Worm (Caenorhabditis elegans) whole organism, L1 larva: ENCODE data around the gene Y41E3.7.

Experiments
- blmp-1 ChIP-seq: fragments of 150-350 bp; optimal IDR thresholded peaks from 2 replicates; lab custom pipeline; 2014; ENCODE audit warnings: missing biosample characterization, missing genetic modification characterization
- elt-2 ChIP-seq: sonication (generic microtip); optimal IDR thresholded peaks from 2 replicates; lab custom pipeline; 2016; ENCODE audit warnings: missing genetic modification characterization, mild to moderate bottlenecking, inconsistent platforms, missing compliant biosample characterization, missing genetic modification reagents
- nhr-12 ChIP-seq: sonication (generic microtip); optimal IDR thresholded peaks from 2 replicates; lab custom pipeline; 2017; ENCODE audit warnings: missing biosample characterization, missing genetic modification characterization
- nhr-237 ChIP-seq: fragments of 150-350 bp; optimal IDR thresholded peaks from 2 replicates; lab custom pipeline; 2014; ENCODE audit warnings: missing biosample characterization, missing genetic modification characterization
- nhr-77 ChIP-seq: fragments of 150-350 bp; optimal IDR thresholded peaks from 2 replicates; lab custom pipeline; 2014; ENCODE audit warnings: missing biosample characterization, missing genetic modification characterization
- nhr-90 ChIP-seq: sonication (generic microtip); optimal IDR thresholded peaks from 2 replicates; lab custom pipeline; 2016; ENCODE audit warnings: mild to moderate bottlenecking, missing genetic modification characterization, missing compliant biosample characterization; ENCODE audit not compliant: poor library complexity
- pqm-1 ChIP-seq: sonication (generic microtip); optimal IDR thresholded peaks from 3 replicates; lab custom pipeline; 2017; ENCODE audit warnings: missing biosample characterization, missing genetic modification characterization

ce11 chrIV:15024426-15024825 lies 10.6 kb downstream of the Y41E3.7 start:
- TF ChIP-seq nhr-237 (tag; lab: Kevin White, UChicago) (no peak), nhr-77 (tag; lab: Kevin White, UChicago) (no peak), nhr-90 (tag; lab: Kevin White, UChicago) (no peak), pqm-1 (tag; lab: Kevin White, UChicago) (no peak), blmp-1 (tag; lab: Kevin White, UChicago) (no peak), elt-2 (no peak), nhr-12 (no peak)
